Worm (Caenorhabditis elegans) whole organism, L4 larva: ENCODE measurements around the gene nspc-19.

Experiments
- F10B5.3 ChIP-seq: sonication (generic microtip); optimal IDR thresholded peaks from 2 replicates; lab custom pipeline; 2016; ENCODE audit warnings: mild to moderate bottlenecking, missing genetic modification characterization, missing compliant biosample characterization
- F26F4.8 ChIP-seq: fragments of 200-800 bp; sonication (Bioruptor generic); conservative IDR thresholded peaks from 2 replicates; pipeline ENCODE4 v1.3.6; 2022; ENCODE audit warnings: missing genetic modification characterization, missing compliant biosample characterization
- ceh-28 ChIP-seq: fragments of 150-350 bp; optimal IDR thresholded peaks from 2 replicates; lab custom pipeline; 2014; ENCODE audit warnings: missing biosample characterization, missing genetic modification reagents, missing genetic modification characterization
- ces-1 ChIP-seq: fragments of 150-350 bp; sonication (generic microtip); optimal IDR thresholded peaks from 4 replicates; lab custom pipeline; 2014; ENCODE audit warnings: missing biosample characterization, missing genetic modification reagents, missing genetic modification characterization
- fos-1 ChIP-seq: fragments of 150-350 bp; optimal IDR thresholded peaks from 2 replicates; lab custom pipeline; 2014; ENCODE audit warnings: missing biosample characterization, missing genetic modification characterization
- nhr-76 ChIP-seq: fragments of 150-350 bp; optimal IDR thresholded peaks from 2 replicates; lab custom pipeline; 2014; ENCODE audit warnings: missing biosample characterization, missing genetic modification characterization
- unc-39 ChIP-seq: sonication (generic microtip); optimal IDR thresholded peaks from 2 replicates; lab custom pipeline; 2017; ENCODE audit warnings: missing biosample characterization, missing genetic modification characterization

ce11 chrX:14516560-14516959, 11.9 kb upstream of the nspc-19 start, which contains the start of gene D1025.10:
- TF ChIP-seq nhr-76 (no peak), F10B5.3 (tag; lab: Kevin White, UChicago) (no peak), ces-1 (GFP tag; lab: Kevin White, UChicago) (no peak), F26F4.8 (GFP tag; lab: Robert Waterston, UW) (no peak), unc-39 (tag; lab: Kevin White, UChicago) (no peak), fos-1 (tag; lab: Kevin White, UChicago) (no peak), ceh-28 (tag; lab: Kevin White, UChicago) (no peak)
